Worm (Caenorhabditis elegans): Measurements from ENCODE around the gene W07G1.1.

ce11 chrII:13935907-13936306, 3.5 kb downstream of the W07G1.1 start:
- no peak for TF ChIP-seq nhr-237 (tag; optimal IDR thresholded peaks at IDR 0.05)
- TF ChIP-seq nhr-11 (tag; optimal IDR thresholded peaks at IDR 0.05): no peak
- no peak for TF ChIP-seq zag-1 (tag; optimal IDR thresholded peaks at IDR 0.05)
- TF ChIP-seq fos-1 (tag; optimal IDR thresholded peaks at IDR 0.05): no peak
- TF ChIP-seq zip-4 (GFP tag; optimal IDR thresholded peaks at IDR 0.05): no peak
- no peak for TF ChIP-seq ceh-63 (GFP tag; optimal IDR thresholded peaks at IDR 0.05)
- TF ChIP-seq egl-27 (tag; optimal IDR thresholded peaks at IDR 0.05): no peak
- TF ChIP-seq lin-35 (GFP tag; optimal IDR thresholded peaks at IDR 0.05): no peak
- no peak for TF ChIP-seq unc-62 (GFP tag; optimal IDR thresholded peaks at IDR 0.05)
- no peak for TF ChIP-seq swsn-7 (tag; optimal IDR thresholded peaks at IDR 0.05)
- TF ChIP-seq ces-1 (GFP tag; optimal IDR thresholded peaks at IDR 0.05): no peak

Data from whole organism, L1 larva.